Worm (Caenorhabditis elegans) whole organism, mixed stage, embryonic: ENCODE measurements around the gene nas-6.
A peak's percentile ranks its signal among the peaks of the same experiment; 100 is the strongest.

ENCODE experiments used
- bed-3 ChIP-seq: fragments of 200-800 bp; sonication (Bioruptor generic); optimal IDR thresholded peaks from 3 replicates; lab custom pipeline; 2018; ENCODE audit warnings: mild to moderate bottlenecking, missing genetic modification characterization, moderate library complexity, missing compliant biosample characterization
- blmp-1 ChIP-seq: fragments of 150-350 bp; optimal IDR thresholded peaks from 2 replicates; lab custom pipeline; 2014; ENCODE audit warnings: missing biosample characterization, missing genetic modification characterization
- ceh-39 ChIP-seq: fragments of 150-350 bp; optimal IDR thresholded peaks from 2 replicates; lab custom pipeline; 2014; ENCODE audit warnings: missing biosample characterization, missing genetic modification characterization
- ces-1 ChIP-seq: fragments of 150-350 bp; optimal IDR thresholded peaks from 2 replicates; lab custom pipeline; 2014; ENCODE audit warnings: missing biosample characterization, missing genetic modification reagents, missing genetic modification characterization
- cnd-1 ChIP-seq: fragments of 200-800 bp; sonication (Bioruptor generic); optimal IDR thresholded peaks from 2 replicates; lab custom pipeline; 2018; ENCODE audit warnings: mild to moderate bottlenecking, missing genetic modification characterization, missing compliant biosample characterization
- drap-1 ChIP-seq: fragments of 200-800 bp; sonication (Bioruptor generic); optimal IDR thresholded peaks from 3 replicates; lab custom pipeline; 2018; ENCODE audit warnings: mild to moderate bottlenecking, missing genetic modification characterization, missing compliant biosample characterization
- elt-1 ChIP-seq: sonication (generic microtip); optimal IDR thresholded peaks from 2 replicates; lab custom pipeline; 2017; ENCODE audit warnings: missing genetic modification characterization, mild to moderate bottlenecking, missing compliant biosample characterization, antibody characterized with exemption, moderate library complexity, borderline replicate concordance; ENCODE audit not compliant: insufficient read depth
- elt-3 ChIP-seq: fragments of 150-350 bp; optimal IDR thresholded peaks from 2 replicates; lab custom pipeline; 2014; ENCODE audit warnings: missing biosample characterization, missing genetic modification characterization
- flh-1 ChIP-seq: fragments of 200-800 bp; sonication (Bioruptor generic); optimal IDR thresholded peaks from 2 replicates; lab custom pipeline; 2018; ENCODE audit warnings: mild to moderate bottlenecking, missing genetic modification characterization, moderate library complexity, missing compliant biosample characterization
- ham-2 ChIP-seq: fragments of 200-800 bp; sonication (Bioruptor generic); optimal IDR thresholded peaks from 2 replicates; lab custom pipeline; 2018; ENCODE audit warnings: mild to moderate bottlenecking, missing genetic modification characterization, missing compliant biosample characterization
- hlh-1 ChIP-seq: fragments of 150-350 bp; optimal IDR thresholded peaks from 2 replicates; lab custom pipeline; 2014; ENCODE audit warnings: missing biosample characterization, missing genetic modification reagents, missing genetic modification characterization
- lin-13 ChIP-seq: fragments of 150-350 bp; optimal IDR thresholded peaks from 2 replicates; lab custom pipeline; 2014; ENCODE audit warnings: missing biosample characterization, missing genetic modification characterization
- lin-32 ChIP-seq: fragments of 200-800 bp; sonication (Bioruptor generic); optimal IDR thresholded peaks from 2 replicates; lab custom pipeline; 2018; ENCODE audit warnings: mild to moderate bottlenecking, missing genetic modification characterization, missing compliant biosample characterization
- lsy-2 ChIP-seq: fragments of 150-350 bp; optimal IDR thresholded peaks from 2 replicates; lab custom pipeline; 2014; ENCODE audit warnings: missing biosample characterization, missing genetic modification characterization
- mab-5 ChIP-seq: fragments of 150-350 bp; optimal IDR thresholded peaks from 2 replicates; lab custom pipeline; 2014; ENCODE audit warnings: missing biosample characterization, missing genetic modification characterization
- mep-1 ChIP-seq: fragments of 150-350 bp; optimal IDR thresholded peaks from 2 replicates; lab custom pipeline; 2017; ENCODE audit warnings: missing biosample characterization, missing genetic modification reagents, missing genetic modification characterization, inconsistent platforms
- mls-2 ChIP-seq: sonication (generic microtip); optimal IDR thresholded peaks from 2 replicates; lab custom pipeline; 2016; ENCODE audit warnings: mild to moderate bottlenecking, missing genetic modification characterization, moderate library complexity, missing compliant biosample characterization
- nhr-2 ChIP-seq: fragments of 150-350 bp; optimal IDR thresholded peaks from 2 replicates; lab custom pipeline; 2014; ENCODE audit warnings: missing biosample characterization, missing genetic modification characterization
- nhr-237 ChIP-seq: fragments of 150-350 bp; optimal IDR thresholded peaks from 2 replicates; lab custom pipeline; 2014; ENCODE audit warnings: missing biosample characterization, missing genetic modification characterization
- nhr-28 ChIP-seq: fragments of 150-350 bp; optimal IDR thresholded peaks from 2 replicates; lab custom pipeline; 2014; ENCODE audit warnings: missing biosample characterization, missing genetic modification characterization
- nhr-76 ChIP-seq: sonication (generic microtip); optimal IDR thresholded peaks from 2 replicates; lab custom pipeline; 2017; ENCODE audit warnings: missing biosample characterization, missing genetic modification characterization
- pha-4 ChIP-seq: fragments of 150-350 bp; optimal IDR thresholded peaks from 2 replicates; lab custom pipeline; 2018; ENCODE audit warnings: missing biosample characterization, missing genetic modification reagents, missing genetic modification characterization
- sptf-1 ChIP-seq: sonication (generic microtip); optimal IDR thresholded peaks from 2 replicates; lab custom pipeline; 2017; ENCODE audit warnings: mild to moderate bottlenecking, missing genetic modification characterization, moderate library complexity, missing compliant biosample characterization
- tbx-8 ChIP-seq: fragments of 200-800 bp; sonication (Bioruptor generic); optimal IDR thresholded peaks from 2 replicates; lab custom pipeline; 2018; ENCODE audit warnings: mild to moderate bottlenecking, missing genetic modification characterization, moderate library complexity, missing compliant biosample characterization
- unc-120 ChIP-seq: sonication (generic microtip); optimal IDR thresholded peaks from 2 replicates; lab custom pipeline; 2017; ENCODE audit warnings: missing genetic modification characterization, missing compliant biosample characterization; ENCODE audit not compliant: poor library complexity, severe bottlenecking
- unc-39 ChIP-seq: fragments of 150-350 bp; optimal IDR thresholded peaks from 2 replicates; lab custom pipeline; 2014; ENCODE audit warnings: missing biosample characterization, missing genetic modification characterization
- zip-8 ChIP-seq: fragments of 150-350 bp; optimal IDR thresholded peaks from 2 replicates; lab custom pipeline; 2014; ENCODE audit warnings: missing biosample characterization, missing genetic modification characterization
- ztf-11 ChIP-seq: fragments of 150-350 bp; optimal IDR thresholded peaks from 2 replicates; lab custom pipeline; 2014; ENCODE audit warnings: missing biosample characterization, missing genetic modification characterization

Gene nas-6

ce11 chrIV:17473034-17473433, 17.5 kb downstream of the nas-6 start, which contains the start of gene gba-3:
gba-3 (plus strand) TSS chrIV:17473334.
- no peak for TF ChIP-seq unc-39 (tag; lab: Kevin White, UChicago)
- no peak for TF ChIP-seq elt-3 (tag; lab: Kevin White, UChicago)
- no peak for TF ChIP-seq flh-1

- peak; percentile 12 for TF ChIP-seq zip-8 (tag; lab: Kevin White, UChicago)
- no peak for TF ChIP-seq ham-2 (GFP tag; lab: Kevin White, UChicago)
These were observed 18.6 kb downstream of the nas-6 start, which contains the start of gene epic-1 for ce11 chrIV:17471870-17472459. epic-1 (minus strand) TSS chrIV:17471920.

- TF ChIP-seq blmp-1 (tag; lab: Kevin White, UChicago) (no peak), mep-1 (tag; lab: Kevin White, UChicago) (no peak), nhr-237 (no peak), cnd-1 (tag; lab: Kevin White, UChicago) (no peak), flh-1 (no peak), tbx-8 (GFP tag; lab: Kevin White, UChicago) (no peak), lin-32 (GFP tag; lab: Kevin White, UChicago) (no peak), zip-8 (tag; lab: Kevin White, UChicago) (no peak), elt-1 (tag; lab: Kevin White, UChicago) (no peak), lin-13 (no peak), lsy-2 (no peak), unc-39 (tag; lab: Kevin White, UChicago) (no peak), hlh-1 (tag; lab: Kevin White, UChicago) (no peak), unc-120 (tag; lab: Kevin White, UChicago) (no peak), mab-5 (tag; lab: Kevin White, UChicago) (no peak), bed-3 (GFP tag; lab: Kevin White, UChicago) (no peak), drap-1 (GFP tag; lab: Kevin White, UChicago) (no peak), elt-3 (tag; lab: Kevin White, UChicago) (no peak), ces-1 (GFP tag; lab: Kevin White, UChicago) (no peak)
These were observed 20.4 kb downstream of the nas-6 start, which contains the start of gene F11E6.4 for ce11 chrIV:17470096-17470602. F11E6.4 (minus strand) TSS chrIV:17470354.

ce11 chrIV:17467825-17468224, 22.8 kb downstream of the nas-6 start:
- TF ChIP-seq ces-1 (GFP tag; lab: Kevin White, UChicago), result peak; percentile 74
- peak; percentile 18 for TF ChIP-seq unc-120 (tag; lab: Kevin White, UChicago)
- no peak for TF ChIP-seq nhr-2 (tag; lab: Kevin White, UChicago)
- TF ChIP-seq, all 35 proteins: peak for 2

ce11 chrIV:17467325-17467724, 23.3 kb downstream of the nas-6 start, which contains the start of gene elo-2:
elo-2 (minus strand) TSS chrIV:17467408.
- TF ChIP-seq nhr-2 (tag; lab: Kevin White, UChicago) (no peak), bed-3 (GFP tag; lab: Kevin White, UChicago) (no peak), mls-2 (tag; lab: Kevin White, UChicago) (no peak), unc-39 (tag; lab: Kevin White, UChicago) (no peak), nhr-28 (tag; lab: Kevin White, UChicago) (no peak), ceh-39 (no peak), nhr-237 (no peak), ztf-11 (tag; lab: Kevin White, UChicago) (no peak), hlh-1 (tag; lab: Kevin White, UChicago) (no peak), lin-13 (no peak), unc-120 (tag; lab: Kevin White, UChicago) (no peak), pha-4 (tag; lab: Kevin White, UChicago) (no peak), nhr-76 (tag; lab: Kevin White, UChicago) (no peak), zip-8 (tag; lab: Kevin White, UChicago) (no peak), ham-2 (GFP tag; lab: Kevin White, UChicago) (no peak)

ce11 chrIV:17465886-17466285, 24.7 kb downstream of the nas-6 start, which contains the start of gene F11E6.6:
F11E6.6 (minus strand) TSS chrIV:17465986.
- TF ChIP-seq mls-2 (tag; lab: Kevin White, UChicago), result no peak
- no peak for TF ChIP-seq mep-1 (tag; lab: Kevin White, UChicago)
- TF ChIP-seq drap-1 (GFP tag; lab: Kevin White, UChicago), result no peak
- TF ChIP-seq pha-4 (tag; lab: Kevin White, UChicago), result no peak
- TF ChIP-seq lin-32 (GFP tag; lab: Kevin White, UChicago), result no peak
- no peak for TF ChIP-seq blmp-1 (tag; lab: Kevin White, UChicago)
- TF ChIP-seq ces-1 (GFP tag; lab: Kevin White, UChicago), result no peak
- TF ChIP-seq hlh-1 (tag; lab: Kevin White, UChicago), result no peak
- no peak for TF ChIP-seq flh-1
- TF ChIP-seq mab-5 (tag; lab: Kevin White, UChicago), result no peak
- TF ChIP-seq unc-120 (tag; lab: Kevin White, UChicago), result no peak
- TF ChIP-seq sptf-1 (tag; lab: Kevin White, UChicago), result no peak
- TF ChIP-seq nhr-28 (tag; lab: Kevin White, UChicago), result no peak
